Worm (Caenorhabditis elegans): Measurements from ENCODE around the gene grl-5.

grl-5 gene

ce11 chrV:4423860-4424401 lies 9.5 kb upstream of the grl-5 start, which contains the start of the genes Y47D7A.9 and Y47D7A.19:
Gene Y47D7A.9 (minus strand): TSS chrV:4423960.
Gene Y47D7A.19 (plus strand): TSS chrV:4424351.
- TF ChIP-seq ztf-28 (GFP tag; IDR thresholded peaks at IDR 0.05): no peak
- no peak for TF ChIP-seq nhr-27 (tag; optimal IDR thresholded peaks at IDR 0.05)

DNA sequence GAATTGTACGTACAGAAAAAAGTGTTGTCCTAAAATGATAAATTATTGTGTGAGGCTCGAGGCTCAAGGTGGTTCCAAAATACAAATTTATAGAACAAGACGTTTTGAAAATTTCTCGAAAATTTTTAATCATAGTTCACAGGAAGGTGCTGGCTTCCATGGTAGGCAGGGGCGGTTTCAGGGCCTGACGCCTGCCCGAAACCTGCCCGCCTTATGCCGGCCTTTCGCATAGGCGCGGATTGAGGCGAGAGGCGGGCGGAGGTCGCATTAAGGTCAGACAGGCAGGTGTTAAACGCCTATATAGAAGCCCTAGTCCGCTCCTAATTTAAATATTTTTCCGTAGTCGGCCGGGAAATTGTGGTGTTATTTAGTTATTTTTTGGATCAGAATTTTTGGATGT lies 8.6 kb upstream of the grl-5 start:
- TF ChIP-seq lin-26 (GFP tag; IDR thresholded peaks at IDR 0.05) (peak; percentile 35; the same call in 1 of the 2 replicates), zfh-2 (GFP tag; conservative IDR thresholded peaks at IDR 0.05) (peak; percentile 70), somi-1 (GFP tag; optimal IDR thresholded peaks at IDR 0.05) (no peak), ztf-26 (tag; optimal IDR thresholded peaks at IDR 0.05) (no peak)

DNA sequence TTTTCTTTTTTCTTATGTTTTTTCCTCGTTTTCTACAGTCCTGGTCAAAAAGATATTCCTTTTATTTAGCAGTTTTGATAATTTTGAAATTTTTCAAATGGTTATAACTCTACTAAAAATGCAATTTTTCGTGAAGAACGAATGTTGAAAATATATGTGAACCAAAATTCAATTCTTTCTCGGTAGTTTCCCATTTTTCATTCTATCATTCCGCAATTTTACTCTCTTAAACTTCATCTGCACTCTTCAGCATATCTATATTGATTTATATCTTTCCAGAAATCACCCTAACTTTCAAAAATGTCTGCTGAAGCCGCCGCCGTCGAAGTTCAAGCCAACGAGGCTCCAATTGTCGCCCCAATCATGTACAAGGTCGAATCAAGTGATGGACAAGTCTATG lies 7.7 kb upstream of the grl-5 start, which contains the start of gene skr-7:
skr-7 (plus strand) TSS at position 301 of the 400 bp plus-strand sequence.
- TF ChIP-seq unc-62 (GFP tag; optimal IDR thresholded peaks at IDR 0.05) (no peak), lin-26 (GFP tag; IDR thresholded peaks at IDR 0.05) (no peak), mel-28 (tag; optimal IDR thresholded peaks at IDR 0.05; ENCODE audit: borderline replicate concordance) (no peak), ztf-25 (GFP tag; IDR thresholded peaks at IDR 0.05) (no peak), ztf-28 (GFP tag; IDR thresholded peaks at IDR 0.05) (no peak), dpff-1 (tag; optimal IDR thresholded peaks at IDR 0.05) (no peak), nfya-2 (GFP tag; IDR thresholded peaks at IDR 0.05) (no peak), tbp1 (GFP tag; optimal IDR thresholded peaks at IDR 0.05) (no peak), lin-54 (GFP tag; optimal IDR thresholded peaks at IDR 0.05) (no peak), sptf-2 (GFP tag; optimal IDR thresholded peaks at IDR 0.05) (no peak), B0019.2 (GFP tag; conservative IDR thresholded peaks at IDR 0.05) (no peak), hlh-26 (GFP tag; conservative IDR thresholded peaks at IDR 0.05) (no peak), efl-1 (GFP tag; optimal IDR thresholded peaks at IDR 0.05) (no peak)

- TF ChIP-seq madf-3 (GFP tag; IDR thresholded peaks at IDR 0.05) (no peak), ets-4 (GFP tag; optimal IDR thresholded peaks at IDR 0.05) (no peak), mcd-1 (GFP tag; IDR thresholded peaks at IDR 0.05) (no peak), sptf-2 (GFP tag; optimal IDR thresholded peaks at IDR 0.05) (no peak), athp-1 (tag; optimal IDR thresholded peaks at IDR 0.05) (no peak), hmg-20 (GFP tag; IDR thresholded peaks at IDR 0.05) (no peak), ztf-28 (GFP tag; IDR thresholded peaks at IDR 0.05) (no peak), ceh-40 (GFP tag; IDR thresholded peaks at IDR 0.05) (no peak), hlh-12 (tag; optimal IDR thresholded peaks at IDR 0.05) (no peak), ztf-25 (GFP tag; IDR thresholded peaks at IDR 0.05) (no peak), somi-1 (GFP tag; optimal IDR thresholded peaks at IDR 0.05) (no peak), hmg-1.2 (GFP tag; IDR thresholded peaks at IDR 0.05) (no peak), nhr-27 (tag; optimal IDR thresholded peaks at IDR 0.05) (no peak)
Observed at ce11 chrV:4421475-4421874, 7.0 kb upstream of the grl-5 start, which contains the start of gene skr-14. Gene skr-14 (minus strand): TSS chrV:4421575.

ce11 chrV:4419767-4420322 lies 5.4 kb upstream of the grl-5 start, which contains the start of the genes Y47D7A.7 and Y47D7A.2:
Gene Y47D7A.7 (minus strand): TSS chrV:4419867.
Gene Y47D7A.2 (plus strand): TSS chrV:4420272.
- TF ChIP-seq zim-3 (tag; optimal IDR thresholded peaks at IDR 0.05) (no peak), lir-1 (GFP tag; conservative IDR thresholded peaks at IDR 0.05) (no peak), nfya-2 (GFP tag; IDR thresholded peaks at IDR 0.05) (no peak)

DNA sequence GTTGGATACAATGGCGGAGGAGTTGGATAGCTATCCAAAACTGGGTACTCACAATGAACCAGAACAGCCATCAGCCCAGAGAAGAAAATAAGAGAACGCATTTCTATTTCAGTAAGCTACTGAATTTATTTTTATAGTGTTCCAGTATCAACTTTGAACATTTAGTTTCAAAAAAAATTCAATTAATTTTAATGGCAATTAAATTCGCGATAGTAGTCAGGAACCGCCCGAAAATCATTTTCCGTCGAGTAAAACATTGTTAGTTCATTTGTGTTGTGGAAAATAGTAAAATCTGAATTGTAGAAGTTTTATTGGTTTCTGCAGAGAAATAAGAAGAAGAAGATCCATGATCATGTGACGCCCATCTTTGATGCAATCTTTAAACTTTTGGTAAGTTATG lies 3.7 kb upstream of the grl-5 start, which contains the start of gene Y47D7A.6:
Y47D7A.6 (minus strand) TSS at position 101 of the 400 bp plus-strand sequence.
- TF ChIP-seq fkh-3 (tag; optimal IDR thresholded peaks at IDR 0.05) (no peak), B0019.2 (GFP tag; conservative IDR thresholded peaks at IDR 0.05) (no peak), gei-17 (GFP tag; optimal IDR thresholded peaks at IDR 0.05) (no peak), hmg-20 (GFP tag; IDR thresholded peaks at IDR 0.05) (no peak), aptf-2 (GFP tag; conservative IDR thresholded peaks at IDR 0.05) (no peak), rec-8 (tag; optimal IDR thresholded peaks at IDR 0.05) (no peak), lin-26 (GFP tag; IDR thresholded peaks at IDR 0.05) (no peak), rcor-1 (GFP tag; IDR thresholded peaks at IDR 0.05) (no peak), mel-28 (tag; optimal IDR thresholded peaks at IDR 0.05; ENCODE audit: borderline replicate concordance) (no peak), K11D2.4 (GFP tag; IDR thresholded peaks at IDR 0.05) (no peak)

Measured in whole organism, young adult.